Worm (Caenorhabditis elegans) whole organism, midembryonic: ENCODE results near the gene vha-4.

ENCODE experiments used
- T22C8.4 ChIP-seq: fragments of 200-800 bp; sonication (Bioruptor generic); IDR thresholded peaks from 2 replicates; pipeline ENCODE4 v1.3.6; 2022; ENCODE audit warnings: missing genetic modification characterization, missing compliant biosample characterization
- cog-1 ChIP-seq: sonication (generic microtip); optimal IDR thresholded peaks from 2 replicates; lab custom pipeline; 2016; ENCODE audit warnings: missing genetic modification characterization, missing compliant biosample characterization
- flt-1 ChIP-seq: fragments of 200-800 bp; sonication (Bioruptor generic); IDR thresholded peaks from 2 replicates; pipeline ENCODE4 v1.3.6; 2022; ENCODE audit warnings: missing genetic modification characterization, missing compliant biosample characterization
- klf-2 ChIP-seq: fragments of 200-800 bp; sonication (Bioruptor generic); conservative IDR thresholded peaks from 2 replicates; pipeline ENCODE4 v1.3.6; 2022; ENCODE audit warnings: missing genetic modification reagents, missing genetic modification characterization, missing compliant biosample characterization
- med-1 ChIP-seq: sonication (generic microtip); optimal IDR thresholded peaks from 2 replicates; lab custom pipeline; 2017; ENCODE audit warnings: missing genetic modification characterization, mild to moderate bottlenecking, missing compliant biosample characterization, antibody characterized with exemption, missing genetic modification reagents; ENCODE audit not compliant: insufficient read depth
- ref-1 ChIP-seq: fragments of 200-800 bp; sonication (Bioruptor generic); conservative IDR thresholded peaks from 2 replicates; pipeline ENCODE4 v1.3.6; 2022; ENCODE audit warnings: missing genetic modification reagents, missing genetic modification characterization, missing compliant biosample characterization
- tab-1 ChIP-seq: fragments of 200-800 bp; sonication (Bioruptor generic); IDR thresholded peaks from 2 replicates; pipeline ENCODE4 v1.3.6; 2022; ENCODE audit warnings: missing genetic modification characterization, missing compliant biosample characterization
- ztf-23 ChIP-seq: fragments of 200-800 bp; sonication (Bioruptor generic); IDR thresholded peaks from 2 replicates; pipeline ENCODE4 v1.3.6; 2022; ENCODE audit warnings: missing genetic modification reagents, missing genetic modification characterization, missing compliant biosample characterization
- ztf-29 ChIP-seq: fragments of 200-800 bp; sonication (Bioruptor generic); IDR thresholded peaks from 2 replicates; pipeline ENCODE4 v1.3.6; 2022; ENCODE audit warnings: missing genetic modification reagents, missing genetic modification characterization, missing compliant biosample characterization

The vha-4 gene

ce11 chrII:7836613-7837226 lies 42.4 kb downstream of the vha-4 start:
- TF ChIP-seq ztf-23 (GFP tag; lab: Robert Waterston, UW) (no peak), tab-1 (GFP tag; lab: Robert Waterston, UW) (no peak), ref-1 (GFP tag; lab: Robert Waterston, UW) (no peak)

- TF ChIP-seq ref-1 (GFP tag; lab: Robert Waterston, UW) (no peak), ztf-23 (GFP tag; lab: Robert Waterston, UW) (no peak), ztf-29 (GFP tag; lab: Robert Waterston, UW) (no peak)
Observed at ce11 chrII:7835314-7835713, 43.8 kb downstream of the vha-4 start, which contains the start of gene cex-2. cex-2 (minus strand) TSS chrII:7835414.

DNA sequence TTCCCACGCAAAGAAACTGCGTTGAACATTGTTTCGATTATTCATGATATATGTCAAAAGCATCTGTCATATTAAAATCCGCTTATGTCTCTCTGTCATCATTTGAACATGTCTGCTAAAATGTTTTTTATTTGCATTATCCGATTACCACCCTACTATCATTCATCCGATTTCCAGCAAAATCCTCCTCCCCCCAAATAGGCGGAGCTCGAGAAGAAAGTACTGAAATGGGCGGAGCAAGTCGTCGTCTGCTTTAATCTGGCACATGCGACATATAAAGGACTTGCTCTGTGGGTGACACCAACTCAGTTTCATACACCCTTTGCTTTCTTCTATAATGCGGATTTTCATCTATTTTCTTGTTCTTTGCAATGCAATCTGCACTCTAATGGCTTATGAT lies 47.1 kb downstream of the vha-4 start, which contains the start of gene T09A5.14:
T09A5.14 (plus strand) TSS at position 301 of the 400 bp plus-strand sequence.
- TF ChIP-seq ztf-29 (GFP tag; lab: Robert Waterston, UW), result no peak
- TF ChIP-seq ztf-23 (GFP tag; lab: Robert Waterston, UW), result no peak
- no peak for TF ChIP-seq tab-1 (GFP tag; lab: Robert Waterston, UW)

ce11 chrII:7829616-7830015 lies 49.5 kb downstream of the vha-4 start:
- no peak for TF ChIP-seq klf-2 (GFP tag; lab: Robert Waterston, UW)
- no peak for TF ChIP-seq T22C8.4 (GFP tag; lab: Robert Waterston, UW)
- TF ChIP-seq ref-1 (GFP tag; lab: Robert Waterston, UW), result no peak
- no peak for TF ChIP-seq ztf-29 (GFP tag; lab: Robert Waterston, UW)
- no peak for TF ChIP-seq tab-1 (GFP tag; lab: Robert Waterston, UW)
- TF ChIP-seq cog-1 (tag; lab: Kevin White, UChicago), result no peak
- TF ChIP-seq flt-1 (GFP tag; lab: Robert Waterston, UW), result no peak
- TF ChIP-seq ztf-23 (GFP tag; lab: Robert Waterston, UW), result no peak
- no peak for TF ChIP-seq med-1 (GFP tag; lab: Kevin White, UChicago)
